Worm (Caenorhabditis elegans): ENCODE data around the gene let-756.

- no peak for TF ChIP-seq unc-39 (tag; optimal IDR thresholded peaks at IDR 0.05)
- TF ChIP-seq elt-1 (tag; optimal IDR thresholded peaks at IDR 0.05; ENCODE audit: borderline replicate concordance, insufficient read depth) = no peak
- TF ChIP-seq nhr-28 (tag; optimal IDR thresholded peaks at IDR 0.05) = no peak
- TF ChIP-seq snpc-4 (tag; optimal IDR thresholded peaks at IDR 0.05) = no peak
- no peak for TF ChIP-seq unc-62 (GFP tag; optimal IDR thresholded peaks at IDR 0.05)
Observed at ce11 chrIII:6406829-6407228, at the start of gene let-756.
